Worm (Caenorhabditis elegans): ENCODE data around the gene ivd-1.

DNA sequence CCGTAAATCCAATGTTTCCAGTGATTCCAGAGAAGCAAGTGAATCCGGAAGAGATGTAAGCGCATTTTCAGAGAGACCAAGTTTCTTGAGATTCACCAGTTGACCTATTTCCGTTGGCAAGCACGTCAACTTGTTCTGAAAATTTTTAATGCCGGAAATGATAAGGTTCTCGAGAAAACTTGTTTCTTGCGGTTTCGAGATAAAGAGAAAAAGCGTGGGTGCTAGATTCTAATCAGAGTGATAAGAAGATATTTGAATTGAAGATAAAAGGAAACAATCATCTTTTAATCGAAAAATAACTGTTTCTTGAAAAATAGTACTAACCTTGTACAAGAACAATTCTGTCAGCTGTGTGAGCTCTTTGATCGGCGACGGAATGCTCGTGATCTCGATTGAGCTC, 43.1 kb upstream of the ivd-1 start:
- no peak for TF ChIP-seq nhr-76 (tag; optimal IDR thresholded peaks at IDR 0.05)
- no peak for TF ChIP-seq unc-62 (GFP tag; optimal IDR thresholded peaks at IDR 0.05 in 1 of 2)
- TF ChIP-seq unc-62 (tag; optimal IDR thresholded peaks at IDR 0.05), result no peak
